Worm (Caenorhabditis elegans): ENCODE results near the gene F01E11.20.

ce11 chrX:6971301-6971700 is 25.0 kb downstream of the F01E11.20 start:
- TF ChIP-seq ceh-13 (GFP tag; optimal IDR thresholded peaks at IDR 0.05) (no peak), tbx-11 (GFP tag; IDR thresholded peaks at IDR 0.05) (no peak), hnd-1 (tag; optimal IDR thresholded peaks at IDR 0.05) (no peak), flt-1 (GFP tag; IDR thresholded peaks at IDR 0.05) (no peak), tra-4 (tag; optimal IDR thresholded peaks at IDR 0.05) (no peak)

All from whole organism, early embryonic.